Fruit fly (Drosophila melanogaster): Measurements from ENCODE around the gene Hsc20.

Gene Hsc20

dm6 chr3L:16203236-16203635 is 29.7 kb upstream of the Hsc20 start (continued):
- TF ChIP-seq en (GFP tag; optimal IDR thresholded peaks at IDR 0.05) (peak; percentile 70), CG12104 (GFP tag; optimal IDR thresholded peaks at IDR 0.05) (peak; percentile 46), jumu (GFP tag; optimal IDR thresholded peaks at IDR 0.05) (peak; percentile 82), vfl (GFP tag; optimal IDR thresholded peaks at IDR 0.05) (peak; percentile 26), E2f1 (GFP tag; IDR thresholded peaks at IDR 0.05) (peak; percentile 75), onecut (GFP tag; IDR thresholded peaks at IDR 0.05) (peak; percentile 58), CG18262 (tag; optimal IDR thresholded peaks at IDR 0.05) (peak; percentile 53), CG3726 (GFP tag; IDR thresholded peaks at IDR 0.05) (peak; percentile 47; the same call in 1 of the 3 replicates), TFAM (GFP tag; optimal IDR thresholded peaks at IDR 0.05) (no peak), sim (GFP tag; IDR thresholded peaks at IDR 0.05) (no peak), Side (GFP tag; optimal IDR thresholded peaks at IDR 0.05) (peak; percentile 64), pum (GFP tag; optimal IDR thresholded peaks at IDR 0.05) (peak; percentile 63), pita (GFP tag; optimal IDR thresholded peaks at IDR 0.05) (no peak), stwl (tag; optimal IDR thresholded peaks at IDR 0.05) (no peak), eyg (GFP tag; optimal IDR thresholded peaks at IDR 0.05) (peak; percentile 73), zf30C (GFP tag; optimal IDR thresholded peaks at IDR 0.05) (no peak), gcm (GFP tag; optimal IDR thresholded peaks at IDR 0.05) (peak; percentile 16), CG4730 (GFP tag; IDR thresholded peaks at IDR 0.05) (peak; percentile 80), CG3281 (GFP tag; optimal IDR thresholded peaks at IDR 0.05) (peak; percentile 85), HLH3B (GFP tag; IDR thresholded peaks at IDR 0.05) (peak; percentile 80), CG11093 (GFP tag; IDR thresholded peaks at IDR 0.05) (peak; percentile 83), bbx (GFP tag; IDR thresholded peaks at IDR 0.05; ENCODE audit: partially characterized antibody) (no peak), CG7839 (tag; optimal IDR thresholded peaks at IDR 0.05) (peak; percentile 90), CG10565 (GFP tag; optimal IDR thresholded peaks at IDR 0.05) (no peak), CG42726 (GFP tag; IDR thresholded peaks at IDR 0.05; ENCODE audit: partially characterized antibody) (no peak), Dbx (GFP tag; IDR thresholded peaks at IDR 0.05) (peak; percentile 89), CG11723 (GFP tag; optimal IDR thresholded peaks at IDR 0.05) (no peak), YL-1 (GFP tag; optimal IDR thresholded peaks at IDR 0.05) (no peak), HmgD (GFP tag; optimal IDR thresholded peaks at IDR 0.05) (peak; percentile 6), CG4854 (GFP tag; optimal IDR thresholded peaks at IDR 0.05) (peak; percentile 58), pb (GFP tag; optimal IDR thresholded peaks at IDR 0.05) (peak; percentile 53), Doc2 (GFP tag; IDR thresholded peaks at IDR 0.05) (peak; percentile 73), dpn (GFP tag; optimal IDR thresholded peaks at IDR 0.05) (peak; percentile 71 to 91), CG9817 (tag; optimal IDR thresholded peaks at IDR 0.05) (peak; percentile 80), peb (GFP tag; IDR thresholded peaks at IDR 0.05) (peak; percentile 67; the same call in 1 of the 2 replicates), toy (GFP tag; IDR thresholded peaks at IDR 0.05) (peak; percentile 78), pan (optimal IDR thresholded peaks at IDR 0.05) (no peak), pan (GFP tag; optimal IDR thresholded peaks at IDR 0.05 in 1 of 2, IDR thresholded peaks at IDR 0.05 in 1 of 2) (peak in 1 of 2 experiments; percentile 89), ash1 (GFP tag; optimal IDR thresholded peaks at IDR 0.05) (peak; percentile 26), CG1832 (GFP tag; optimal IDR thresholded peaks at IDR 0.05) (no peak), ac (GFP tag; optimal IDR thresholded peaks at IDR 0.05) (no peak), Rx (GFP tag; IDR thresholded peaks at IDR 0.05) (peak; percentile 63), Nf-YA (GFP tag; IDR thresholded peaks at IDR 0.05) (peak; percentile 61; the same call in 1 of the 2 replicates), bowl (GFP tag; IDR thresholded peaks at IDR 0.05) (peak; percentile 44; the same call in 1 of the 2 replicates), sqz (GFP tag; optimal IDR thresholded peaks at IDR 0.05) (no peak), mam (GFP tag; optimal IDR thresholded peaks at IDR 0.05) (peak; percentile 91), CG3995 (GFP tag; optimal IDR thresholded peaks at IDR 0.05) (peak; percentile 45), fd96Cb (tag; optimal IDR thresholded peaks at IDR 0.05) (peak; percentile 68), CG15601 (tag; optimal IDR thresholded peaks at IDR 0.05) (no peak), Elba2 (GFP tag; optimal IDR thresholded peaks at IDR 0.05) (no peak), bab2 (GFP tag; optimal IDR thresholded peaks at IDR 0.05) (peak; percentile 74), Fer1 (GFP tag; optimal IDR thresholded peaks at IDR 0.05) (no peak)

All from whole organism, embryonic.